Fruit fly (Drosophila melanogaster) whole organism: Measurements from ENCODE around the gene CG32081.

ENCODE experiments used
- EcR ChIP-seq, 2 experiments: fragments of >200 bp; optimal IDR thresholded peaks; 2 replicates each; lab custom pipeline; 2017; ENCODE audit warnings: missing biosample characterization in 2 of 2, missing genetic modification characterization in 2 of 2, missing genetic modification reagents in 2 of 2
- usp ChIP-seq: fragments of >200 bp; optimal IDR thresholded peaks from 2 replicates; lab custom pipeline; 2017; ENCODE audit warnings: missing biosample characterization, missing genetic modification characterization, mixed read lengths

dm6 chr3L:11053843-11054242, 26.5 kb downstream of the CG32081 start, which contains the start of gene CG7888:
- no peak for TF ChIP-seq usp (GFP tag; lab: Kevin White, UChicago)
- no peak for TF ChIP-seq EcR (GFP tag; optimal IDR thresholded peaks at IDR 0.05; lab: Kevin White, UChicago)
